Fruit fly (Drosophila melanogaster) whole organism, embryonic: ENCODE measurements around the gene CG43925.

Experiments used
- Asciz ChIP-seq: fragments of 200-800 bp; sonication (Bioruptor generic); optimal IDR thresholded peaks from 2 replicates; lab custom pipeline; 2017; ENCODE audit warnings: missing biosample characterization, mild to moderate bottlenecking, missing genetic modification characterization, missing genetic modification reagents
- Atf-2 ChIP-seq: fragments of 200-800 bp; sonication (Bioruptor generic); optimal IDR thresholded peaks from 2 replicates; lab custom pipeline; 2016; ENCODE audit warnings: missing biosample characterization, missing genetic modification characterization
- Awh ChIP-seq: fragments of 200-800 bp; sonication (Bioruptor generic); IDR thresholded peaks from 2 replicates; pipeline ENCODE4, ENCODE4 v1.3.6; 2022; ENCODE audit warnings: missing biosample characterization, missing genetic modification characterization
- B-H2 ChIP-seq: fragments of 200-800 bp; sonication (Bioruptor generic); optimal IDR thresholded peaks from 2 replicates; lab custom pipeline; 2018; ENCODE audit warnings: missing biosample characterization, mild to moderate bottlenecking, missing genetic modification characterization
- CG10366 ChIP-seq: fragments of 200-800 bp; sonication (Bioruptor generic); IDR thresholded peaks from 2 replicates; pipeline ENCODE4 v1.3.6; 2022; ENCODE audit warnings: missing biosample characterization, missing genetic modification characterization
- CG11093 ChIP-seq: fragments of 200-800 bp; sonication (Bioruptor generic); IDR thresholded peaks from 3 replicates; pipeline ENCODE4 v1.3.6; 2022; ENCODE audit warnings: missing biosample characterization, missing genetic modification characterization
- CG11723 ChIP-seq: fragments of 200-800 bp; sonication (Bioruptor generic); optimal IDR thresholded peaks from 2 replicates; lab custom pipeline; 2017; ENCODE audit warnings: missing biosample characterization, mild to moderate bottlenecking, missing genetic modification characterization
- CG12155 ChIP-seq: fragments of 200-800 bp; sonication (Bioruptor generic); optimal IDR thresholded peaks from 3 replicates; lab custom pipeline; 2016; ENCODE audit warnings: missing biosample characterization, missing genetic modification characterization
- CG14667 ChIP-seq: fragments of 200-800 bp; sonication (Bioruptor generic); IDR thresholded peaks from 2 replicates; pipeline ENCODE4 v1.3.6; 2022; ENCODE audit warnings: missing biosample characterization, missing genetic modification characterization
- CG17359 ChIP-seq: fragments of 200-800 bp; sonication (Bioruptor generic); optimal IDR thresholded peaks from 3 replicates; lab custom pipeline; 2018; ENCODE audit warnings: missing biosample characterization, mild to moderate bottlenecking, missing genetic modification characterization, moderate library complexity
- CG1832 ChIP-seq: fragments of 200-800 bp; sonication (Bioruptor generic); optimal IDR thresholded peaks from 2 replicates; lab custom pipeline; 2017; ENCODE audit warnings: missing biosample characterization, mild to moderate bottlenecking, missing genetic modification characterization, inconsistent platforms
- CG2129 ChIP-seq: fragments of 200-800 bp; sonication (Bioruptor generic); IDR thresholded peaks from 2 replicates; pipeline ENCODE4 v1.3.6; 2022; ENCODE audit warnings: missing biosample characterization, missing genetic modification characterization; ENCODE audit not compliant: partially characterized antibody
- CG30403 ChIP-seq: fragments of 200-800 bp; sonication (Bioruptor generic); optimal IDR thresholded peaks from 3 replicates; lab custom pipeline; 2016; ENCODE audit warnings: missing biosample characterization, missing genetic modification characterization
- CG31365 ChIP-seq: fragments of 200-800 bp; sonication (Bioruptor generic); optimal IDR thresholded peaks from 2 replicates; lab custom pipeline; 2018; ENCODE audit warnings: missing biosample characterization, mild to moderate bottlenecking, missing genetic modification characterization
- CG33213 ChIP-seq: fragments of 200-800 bp; sonication (Bioruptor generic); optimal IDR thresholded peaks from 3 replicates; lab custom pipeline; 2016; ENCODE audit warnings: missing biosample characterization, missing genetic modification characterization
- CG5245 ChIP-seq: fragments of 200-800 bp; sonication (Bioruptor generic); optimal IDR thresholded peaks from 3 replicates; lab custom pipeline; 2016; ENCODE audit warnings: missing biosample characterization, missing genetic modification characterization
- CG9609 ChIP-seq: fragments of 200-800 bp; sonication (Bioruptor generic); optimal IDR thresholded peaks from 3 replicates; lab custom pipeline; 2016; ENCODE audit warnings: missing biosample characterization, missing genetic modification characterization
- CG9727 ChIP-seq: fragments of 200-800 bp; sonication (Bioruptor generic); optimal IDR thresholded peaks from 3 replicates; lab custom pipeline; 2017; ENCODE audit warnings: missing biosample characterization, mild to moderate bottlenecking, missing genetic modification characterization
- Dad ChIP-seq: fragments of 200-800 bp; sonication (Bioruptor generic); optimal IDR thresholded peaks from 3 replicates; lab custom pipeline; 2016; ENCODE audit warnings: missing biosample characterization, missing genetic modification characterization
- Dll ChIP-seq: fragments of 200-800 bp; sonication (Bioruptor generic); IDR thresholded peaks from 4 replicates; pipeline ENCODE4 v1.3.6; 2022; ENCODE audit warnings: missing biosample characterization, missing genetic modification characterization; ENCODE audit not compliant: partially characterized antibody
- Fer3 ChIP-seq: fragments of 200-800 bp; sonication (Bioruptor generic); optimal IDR thresholded peaks from 2 replicates; lab custom pipeline; 2018; ENCODE audit warnings: missing biosample characterization, mild to moderate bottlenecking, missing genetic modification characterization, moderate library complexity
- HLH3B ChIP-seq: fragments of 200-800 bp; sonication (Bioruptor generic); IDR thresholded peaks from 2 replicates; pipeline ENCODE4 v1.3.6; 2022; ENCODE audit warnings: missing biosample characterization, missing genetic modification characterization
- Hmr ChIP-seq: fragments of 200-800 bp; sonication (Bioruptor generic); optimal IDR thresholded peaks from 3 replicates; lab custom pipeline; 2017; ENCODE audit warnings: mild to moderate bottlenecking, missing biosample characterization, missing genetic modification reagents, missing genetic modification characterization
- NFAT ChIP-seq: fragments of 200-800 bp; sonication (Bioruptor generic); IDR thresholded peaks from 2 replicates; pipeline ENCODE4 v1.3.6; 2022; ENCODE audit warnings: missing biosample characterization, missing genetic modification characterization
- Sox102F ChIP-seq: fragments of 200-800 bp; sonication (Bioruptor generic); optimal IDR thresholded peaks from 2 replicates; lab custom pipeline; 2018; ENCODE audit warnings: missing biosample characterization, mild to moderate bottlenecking, missing genetic modification characterization, moderate library complexity
- Spps ChIP-seq: fragments of 200-800 bp; sonication (Bioruptor generic); optimal IDR thresholded peaks from 2 replicates; lab custom pipeline; 2018; ENCODE audit warnings: missing biosample characterization, mild to moderate bottlenecking, missing genetic modification characterization
- Tbp ChIP-seq: fragments of >200 bp; optimal IDR thresholded peaks from 2 replicates; lab custom pipeline; 2018; ENCODE audit warnings: missing biosample characterization, missing genetic modification characterization
- Trl ChIP-seq, 3 experiments: fragments of >200 bp in 2 of 3; fragments of 200-800 bp in 1 of 3; sonication (Bioruptor generic) in 1 of 3; optimal IDR thresholded peaks; 2 replicates in 1 of 3; 3 replicates in 2 of 3; lab custom pipeline; 2016 to 2017; ENCODE audit warnings: missing biosample characterization in 1 of 3, missing genetic modification characterization in 1 of 3
- Xbp1 ChIP-seq: fragments of 200-800 bp; sonication (Bioruptor generic); optimal IDR thresholded peaks from 3 replicates; lab custom pipeline; 2016; ENCODE audit warnings: missing biosample characterization, mild to moderate bottlenecking, missing genetic modification characterization
- abd-A ChIP-seq: fragments of 200-800 bp; sonication (Bioruptor generic); optimal IDR thresholded peaks from 3 replicates; lab custom pipeline; 2019; ENCODE audit warnings: missing biosample characterization, mild to moderate bottlenecking, missing genetic modification characterization, moderate library complexity
- ac ChIP-seq: fragments of 200-800 bp; sonication (Bioruptor generic); optimal IDR thresholded peaks from 3 replicates; lab custom pipeline; 2017; ENCODE audit warnings: missing biosample characterization, mild to moderate bottlenecking, missing genetic modification characterization
- al ChIP-seq: fragments of 200-800 bp; sonication (Bioruptor generic); IDR thresholded peaks from 2 replicates; pipeline ENCODE4 v1.3.6; 2022; ENCODE audit warnings: missing biosample characterization, missing genetic modification characterization
- dmrt11E ChIP-seq: fragments of 200-800 bp; sonication (Bioruptor generic); optimal IDR thresholded peaks from 3 replicates; lab custom pipeline; 2018; ENCODE audit warnings: missing biosample characterization, mild to moderate bottlenecking, missing genetic modification characterization, moderate library complexity
- dpn ChIP-seq, 2 experiments: fragments of 200-800 bp; sonication (Bioruptor generic); optimal IDR thresholded peaks; 3 replicates each; lab custom pipeline; 2016; ENCODE audit warnings: missing biosample characterization in 2 of 2, missing genetic modification characterization in 2 of 2
- fd64A ChIP-seq: fragments of 200-800 bp; sonication (Bioruptor generic); optimal IDR thresholded peaks from 3 replicates; lab custom pipeline; 2018; ENCODE audit warnings: missing biosample characterization, mild to moderate bottlenecking, missing genetic modification characterization
- gce ChIP-seq: fragments of 200-800 bp; sonication (Bioruptor generic); IDR thresholded peaks from 3 replicates; pipeline ENCODE4 v1.3.6; 2022; ENCODE audit warnings: missing biosample characterization, missing genetic modification characterization
- gt ChIP-seq: fragments of 200-800 bp; sonication (Bioruptor generic); IDR thresholded peaks from 2 replicates; pipeline ENCODE4 v1.3.6; 2022; ENCODE audit warnings: missing biosample characterization, missing genetic modification characterization
- h ChIP-seq: fragments of >200 bp; optimal IDR thresholded peaks from 2 replicates; lab custom pipeline; 2017
- kni ChIP-seq: fragments of 200-800 bp; sonication (Bioruptor generic); optimal IDR thresholded peaks from 3 replicates; lab custom pipeline; 2017; ENCODE audit warnings: mild to moderate bottlenecking, missing biosample characterization, missing genetic modification reagents, missing genetic modification characterization
- lab ChIP-seq: fragments of 200-800 bp; sonication (Bioruptor generic); optimal IDR thresholded peaks from 3 replicates; lab custom pipeline; 2017; ENCODE audit warnings: missing biosample characterization, missing genetic modification characterization, mild to moderate bottlenecking, moderate library complexity, missing genetic modification reagents
- pfk ChIP-seq: fragments of 200-800 bp; sonication (Bioruptor generic); optimal IDR thresholded peaks from 2 replicates; lab custom pipeline; 2018; ENCODE audit warnings: missing biosample characterization, mild to moderate bottlenecking, missing genetic modification characterization, moderate library complexity
- pho ChIP-seq: fragments of 200-800 bp; sonication (Bioruptor generic); optimal IDR thresholded peaks from 2 replicates; lab custom pipeline; 2016; ENCODE audit warnings: missing biosample characterization, missing genetic modification characterization
- pita ChIP-seq: fragments of 200-800 bp; sonication (Bioruptor generic); optimal IDR thresholded peaks from 2 replicates; lab custom pipeline; 2017; ENCODE audit warnings: missing biosample characterization, mild to moderate bottlenecking, missing genetic modification characterization
- ro ChIP-seq: fragments of 200-800 bp; sonication (Bioruptor generic); IDR thresholded peaks from 2 replicates; pipeline ENCODE4 v1.3.6; 2022; ENCODE audit warnings: missing biosample characterization, missing genetic modification characterization
- schlank ChIP-seq: fragments of 200-800 bp; sonication (Bioruptor generic); optimal IDR thresholded peaks from 2 replicates; lab custom pipeline; 2018; ENCODE audit warnings: missing biosample characterization, mild to moderate bottlenecking, missing genetic modification characterization
- ssp ChIP-seq: fragments of 200-800 bp; sonication (Bioruptor generic); IDR thresholded peaks from 2 replicates; pipeline ENCODE4 v1.3.6; 2022; ENCODE audit warnings: missing biosample characterization, missing genetic modification characterization
- sug ChIP-seq: fragments of 200-800 bp; optimal IDR thresholded peaks from 2 replicates; lab custom pipeline; 2019; ENCODE audit warnings: missing biosample characterization, mild to moderate bottlenecking, missing genetic modification characterization, moderate library complexity
- tin ChIP-seq: fragments of 200-800 bp; sonication (Bioruptor generic); optimal IDR thresholded peaks from 3 replicates; lab custom pipeline; 2016; ENCODE audit warnings: missing biosample characterization, missing genetic modification characterization
- tio ChIP-seq: fragments of 200-800 bp; sonication (Bioruptor generic); optimal IDR thresholded peaks from 2 replicates; lab custom pipeline; 2017; ENCODE audit warnings: missing biosample characterization, missing genetic modification characterization, inconsistent platforms
- wek ChIP-seq: fragments of 200-800 bp; sonication (Bioruptor generic); optimal IDR thresholded peaks from 3 replicates; lab custom pipeline; 2018; ENCODE audit warnings: missing biosample characterization, mild to moderate bottlenecking, missing genetic modification characterization, moderate library complexity
- zf30C ChIP-seq: fragments of 200-800 bp; sonication (Bioruptor generic); optimal IDR thresholded peaks from 3 replicates; lab custom pipeline; 2018; ENCODE audit warnings: missing biosample characterization, mild to moderate bottlenecking, missing genetic modification characterization

Gene CG43925

DNA sequence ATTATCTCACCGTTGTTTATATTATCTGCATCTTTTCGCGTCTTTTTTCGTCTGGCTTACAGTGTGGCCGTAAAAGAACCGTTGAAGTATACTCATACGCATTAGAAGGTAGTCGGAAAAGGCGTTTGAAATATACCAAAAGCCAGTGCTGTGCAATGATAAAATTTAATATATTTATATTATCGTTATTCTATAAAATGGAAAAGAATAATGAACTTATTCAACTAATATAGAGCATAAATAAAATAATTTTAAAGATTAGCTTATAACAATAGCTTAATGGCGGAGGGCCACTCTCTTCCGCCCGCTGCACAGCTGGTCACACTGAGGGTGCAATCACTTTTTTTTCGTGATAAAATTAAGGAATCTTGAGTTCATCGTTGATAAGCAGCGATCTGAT, 15.7 kb downstream of the CG43925 start, which contains the start of the genes CG16974 and Edem2 (continued):
- TF ChIP-seq Tbp (GFP tag; lab: Kevin White, UChicago) (no peak), dpn (GFP tag; optimal IDR thresholded peaks at IDR 0.05; lab: Kevin White, UChicago) (peak; percentile 37 to 83), Asciz (GFP tag; lab: Kevin White, UChicago) (no peak), CG12155 (GFP tag; lab: Kevin White, UChicago) (peak; percentile 84), h (lab: Kevin White, UChicago) (no peak), CG14667 (GFP tag; lab: Robert Waterston, UW) (peak; percentile 56), Fer3 (tag; lab: Kevin White, UChicago) (no peak), kni (GFP tag; lab: Kevin White, UChicago) (no peak), abd-A (tag; lab: Kevin White, UChicago) (no peak), gt (GFP tag; lab: Robert Waterston, UW) (no peak), CG1832 (GFP tag; lab: Kevin White, UChicago) (no peak), CG17359 (tag; lab: Kevin White, UChicago) (peak; percentile 70), tio (no peak), tin (GFP tag; lab: Kevin White, UChicago) (peak; percentile 79), Hmr (GFP tag; lab: Kevin White, UChicago) (no peak), pho (GFP tag; lab: Kevin White, UChicago) (peak; percentile 41), B-H2 (GFP tag; lab: Kevin White, UChicago) (no peak), sug (tag; lab: Kevin White, UChicago) (no peak), CG30403 (GFP tag; lab: Kevin White, UChicago) (peak; percentile 88), Spps (tag; lab: Kevin White, UChicago) (peak; percentile 50), CG11723 (no peak), wek (GFP tag; lab: Kevin White, UChicago) (no peak), gce (GFP tag; lab: Robert Waterston, UW) (no peak), CG31365 (tag; lab: Kevin White, UChicago) (no peak), Trl (optimal IDR thresholded peaks at IDR 0.05; lab: Kevin White, UChicago) (no peak), Trl (GFP tag; optimal IDR thresholded peaks at IDR 0.05; lab: Kevin White, UChicago) (no peak), CG9727 (peak; percentile 86), lab (GFP tag; lab: Kevin White, UChicago) (no peak), NFAT (GFP tag; lab: Robert Waterston, UW) (peak; percentile 52; the same call in 1 of the 2 replicates), Awh (GFP tag; lab: Robert Waterston, UW) (peak; percentile 55), Sox102F (GFP tag; lab: Kevin White, UChicago) (no peak), pita (GFP tag; lab: Kevin White, UChicago) (no peak), ro (GFP tag; lab: Robert Waterston, UW) (no peak), zf30C (GFP tag; lab: Kevin White, UChicago) (no peak), Atf-2 (no peak), Dll (GFP tag; lab: Robert Waterston, UW) (no peak), Xbp1 (GFP tag; lab: Kevin White, UChicago) (peak; percentile 85), HLH3B (GFP tag; lab: Robert Waterston, UW) (peak; percentile 76), CG33213 (GFP tag; lab: Kevin White, UChicago) (no peak), Dad (no peak), CG9609 (no peak), ac (no peak), dmrt11E (tag; lab: Kevin White, UChicago) (peak; percentile 70), fd64A (no peak), CG11093 (peak; percentile 65; the same call in 2 of the 3 replicates), ssp (GFP tag; lab: Robert Waterston, UW) (peak; percentile 67), CG10366 (GFP tag; lab: Robert Waterston, UW) (0 out of 2 replicates have a peak, but pooled peaks have one; percentile 49), schlank (tag; lab: Kevin White, UChicago) (no peak), CG2129 (no peak), al (GFP tag; lab: Robert Waterston, UW) (peak; percentile 61; the same call in 1 of the 2 replicates), CG5245 (GFP tag; lab: Kevin White, UChicago) (peak; percentile 51), pfk (no peak)
